Worm (Caenorhabditis elegans): ENCODE data around the gene K07E3.4.

- TF ChIP-seq ceh-28 (tag; optimal IDR thresholded peaks at IDR 0.05) = no peak
- TF ChIP-seq ceh-82 (tag; optimal IDR thresholded peaks at IDR 0.05) = no peak
- TF ChIP-seq dve-1 (tag; optimal IDR thresholded peaks at IDR 0.05; ENCODE audit: insufficient read depth) = no peak
- TF ChIP-seq skn-1 (tag; optimal IDR thresholded peaks at IDR 0.05) = no peak
- no peak for TF ChIP-seq dpl-1 (GFP tag; optimal IDR thresholded peaks at IDR 0.05)
- TF ChIP-seq lim-7 (GFP tag; IDR thresholded peaks at IDR 0.05) = no peak
- no peak for TF ChIP-seq hif-1 (tag; optimal IDR thresholded peaks at IDR 0.05)
- TF ChIP-seq ztf-11 (tag; optimal IDR thresholded peaks at IDR 0.05) = no peak
- no peak for TF ChIP-seq snpc-4 (tag; optimal IDR thresholded peaks at IDR 0.05)
Measured at ce11 chrX:8123194-8123593, 39.4 kb upstream of the K07E3.4 start, which contains the start of gene C02B8.12.

All from whole organism, L4 larva.